Worm (Caenorhabditis elegans): ENCODE measurements around the gene nspc-15.

nspc-15 gene

ce11 chrX:12367498-12367897 lies 7.0 kb downstream of the nspc-15 start:
- TF ChIP-seq ref-1 (GFP tag; conservative IDR thresholded peaks at IDR 0.05) (peak; percentile 58; the same call in 1 of the 2 replicates), med-1 (GFP tag; optimal IDR thresholded peaks at IDR 0.05; ENCODE audit: insufficient read depth) (peak; percentile 21), flt-1 (GFP tag; IDR thresholded peaks at IDR 0.05) (peak; percentile 92), tab-1 (GFP tag; IDR thresholded peaks at IDR 0.05) (peak; percentile 81), klf-2 (GFP tag; conservative IDR thresholded peaks at IDR 0.05) (0 out of 2 replicates have a peak, but pooled peaks have one; percentile 34), ztf-29 (GFP tag; IDR thresholded peaks at IDR 0.05) (peak; percentile 47; the same call in 1 of the 2 replicates), T22C8.4 (GFP tag; IDR thresholded peaks at IDR 0.05) (peak; percentile 62), cog-1 (tag; optimal IDR thresholded peaks at IDR 0.05) (no peak), ztf-23 (GFP tag; IDR thresholded peaks at IDR 0.05) (peak; percentile 85)

ce11 chrX:12371321-12371720 lies 10.8 kb downstream of the nspc-15 start, which contains the start of gene rif-1.2:
Gene rif-1.2, minus strand, starts transcription at chrX:12371421.
- no peak for TF ChIP-seq tab-1 (GFP tag; IDR thresholded peaks at IDR 0.05)

ce11 chrX:12375783-12376182 lies 15.2 kb downstream of the nspc-15 start:
- TF ChIP-seq ref-1 (GFP tag; conservative IDR thresholded peaks at IDR 0.05) (no peak), flt-1 (GFP tag; IDR thresholded peaks at IDR 0.05) (no peak), klf-2 (GFP tag; conservative IDR thresholded peaks at IDR 0.05) (no peak), med-1 (GFP tag; optimal IDR thresholded peaks at IDR 0.05; ENCODE audit: insufficient read depth) (no peak), cog-1 (tag; optimal IDR thresholded peaks at IDR 0.05) (no peak), tab-1 (GFP tag; IDR thresholded peaks at IDR 0.05) (no peak), ztf-29 (GFP tag; IDR thresholded peaks at IDR 0.05) (no peak), T22C8.4 (GFP tag; IDR thresholded peaks at IDR 0.05) (no peak)

ce11 chrX:12378293-12378692 lies 17.7 kb downstream of the nspc-15 start, which contains the start of gene glb-13:
Gene glb-13, minus strand, starts transcription at chrX:12378393.
- no peak for TF ChIP-seq tab-1 (GFP tag; IDR thresholded peaks at IDR 0.05)
- TF ChIP-seq flt-1 (GFP tag; IDR thresholded peaks at IDR 0.05), result no peak
- TF ChIP-seq cog-1 (tag; optimal IDR thresholded peaks at IDR 0.05), result no peak
- no peak for TF ChIP-seq ztf-23 (GFP tag; IDR thresholded peaks at IDR 0.05)
- TF ChIP-seq ref-1 (GFP tag; conservative IDR thresholded peaks at IDR 0.05), result no peak
- no peak for TF ChIP-seq klf-2 (GFP tag; conservative IDR thresholded peaks at IDR 0.05)
- no peak for TF ChIP-seq T22C8.4 (GFP tag; IDR thresholded peaks at IDR 0.05)
- TF ChIP-seq ztf-29 (GFP tag; IDR thresholded peaks at IDR 0.05), result no peak
- TF ChIP-seq med-1 (GFP tag; optimal IDR thresholded peaks at IDR 0.05; ENCODE audit: insufficient read depth), result no peak

- TF ChIP-seq ztf-29 (GFP tag; IDR thresholded peaks at IDR 0.05) (no peak), T22C8.4 (GFP tag; IDR thresholded peaks at IDR 0.05) (no peak), klf-2 (GFP tag; conservative IDR thresholded peaks at IDR 0.05) (no peak), ztf-23 (GFP tag; IDR thresholded peaks at IDR 0.05) (no peak), tab-1 (GFP tag; IDR thresholded peaks at IDR 0.05) (no peak), cog-1 (tag; optimal IDR thresholded peaks at IDR 0.05) (no peak), flt-1 (GFP tag; IDR thresholded peaks at IDR 0.05) (no peak), ref-1 (GFP tag; conservative IDR thresholded peaks at IDR 0.05) (no peak), med-1 (GFP tag; optimal IDR thresholded peaks at IDR 0.05; ENCODE audit: insufficient read depth) (no peak)
Measured at ce11 chrX:12391380-12391779, 30.8 kb downstream of the nspc-15 start, which contains the start of gene nekl-3. Gene nekl-3, minus strand, starts transcription at chrX:12391480.

- TF ChIP-seq ztf-29 (GFP tag; IDR thresholded peaks at IDR 0.05) (no peak), cog-1 (tag; optimal IDR thresholded peaks at IDR 0.05) (peak; percentile 94)
Measured at ce11 chrX:12393786-12394308, 33.3 kb downstream of the nspc-15 start, which contains the start of gene F17E5.2. Gene F17E5.2, plus strand, starts transcription at chrX:12394258.

- TF ChIP-seq T22C8.4 (GFP tag; IDR thresholded peaks at IDR 0.05) (no peak), klf-2 (GFP tag; conservative IDR thresholded peaks at IDR 0.05) (no peak), ztf-29 (GFP tag; IDR thresholded peaks at IDR 0.05) (no peak), ref-1 (GFP tag; conservative IDR thresholded peaks at IDR 0.05) (no peak), flt-1 (GFP tag; IDR thresholded peaks at IDR 0.05) (no peak), cog-1 (tag; optimal IDR thresholded peaks at IDR 0.05) (no peak)
Measured at ce11 chrX:12404729-12405128, 44.2 kb downstream of the nspc-15 start.

ce11 chrX:12406037-12406436 lies 45.5 kb downstream of the nspc-15 start:
- TF ChIP-seq med-1 (GFP tag; optimal IDR thresholded peaks at IDR 0.05; ENCODE audit: insufficient read depth) (no peak), klf-2 (GFP tag; conservative IDR thresholded peaks at IDR 0.05) (no peak), ztf-23 (GFP tag; IDR thresholded peaks at IDR 0.05) (no peak), cog-1 (tag; optimal IDR thresholded peaks at IDR 0.05) (no peak), tab-1 (GFP tag; IDR thresholded peaks at IDR 0.05) (no peak), ref-1 (GFP tag; conservative IDR thresholded peaks at IDR 0.05) (no peak), T22C8.4 (GFP tag; IDR thresholded peaks at IDR 0.05) (no peak), flt-1 (GFP tag; IDR thresholded peaks at IDR 0.05) (no peak), ztf-29 (GFP tag; IDR thresholded peaks at IDR 0.05) (no peak)

ce11 chrX:12406592-12406991 lies 46.0 kb downstream of the nspc-15 start:
- TF ChIP-seq klf-2 (GFP tag; conservative IDR thresholded peaks at IDR 0.05) (no peak), tab-1 (GFP tag; IDR thresholded peaks at IDR 0.05) (no peak), cog-1 (tag; optimal IDR thresholded peaks at IDR 0.05) (no peak), flt-1 (GFP tag; IDR thresholded peaks at IDR 0.05) (no peak), T22C8.4 (GFP tag; IDR thresholded peaks at IDR 0.05) (no peak), ztf-29 (GFP tag; IDR thresholded peaks at IDR 0.05) (no peak), med-1 (GFP tag; optimal IDR thresholded peaks at IDR 0.05; ENCODE audit: insufficient read depth) (no peak), ztf-23 (GFP tag; IDR thresholded peaks at IDR 0.05) (no peak), ref-1 (GFP tag; conservative IDR thresholded peaks at IDR 0.05) (no peak)

ce11 chrX:12407297-12407696 lies 46.8 kb downstream of the nspc-15 start:
- 0 out of 2 replicates have a peak, but pooled peaks have one; percentile 34 for TF ChIP-seq ztf-23 (GFP tag; IDR thresholded peaks at IDR 0.05)
- peak; percentile 63 for TF ChIP-seq tab-1 (GFP tag; IDR thresholded peaks at IDR 0.05)
- TF ChIP-seq ztf-29 (GFP tag; IDR thresholded peaks at IDR 0.05), result no peak
- TF ChIP-seq ref-1 (GFP tag; conservative IDR thresholded peaks at IDR 0.05), result no peak

Measured in whole organism, midembryonic.